Worm (Caenorhabditis elegans): ENCODE data around the gene trx-5.

The trx-5 gene

ce11 chrV:1511537-1511936 is 22.7 kb downstream of the trx-5 start, which contains the start of gene nhr-260:
Gene nhr-260, minus strand, starts transcription at chrV:1511637.
- TF ChIP-seq elt-1 (tag; optimal IDR thresholded peaks at IDR 0.05; ENCODE audit: borderline replicate concordance, insufficient read depth) (no peak), ztf-11 (tag; optimal IDR thresholded peaks at IDR 0.05) (no peak), snpc-4 (tag; optimal IDR thresholded peaks at IDR 0.05) (no peak), nhr-12 (tag; optimal IDR thresholded peaks at IDR 0.05) (no peak), elt-3 (tag; optimal IDR thresholded peaks at IDR 0.05) (no peak), nhr-237 (tag; optimal IDR thresholded peaks at IDR 0.05) (no peak), mab-5 (tag; optimal IDR thresholded peaks at IDR 0.05) (no peak), lsy-2 (tag; optimal IDR thresholded peaks at IDR 0.05) (no peak)

- TF ChIP-seq nhr-28 (tag; optimal IDR thresholded peaks at IDR 0.05) (no peak), unc-62 (GFP tag; optimal IDR thresholded peaks at IDR 0.05) (no peak), snpc-4 (tag; optimal IDR thresholded peaks at IDR 0.05) (no peak), hlh-1 (tag; optimal IDR thresholded peaks at IDR 0.05) (no peak), nhr-76 (tag; optimal IDR thresholded peaks at IDR 0.05) (no peak), elt-3 (tag; optimal IDR thresholded peaks at IDR 0.05) (no peak), M03D4.4 (tag; optimal IDR thresholded peaks at IDR 0.05) (no peak), nhr-237 (tag; optimal IDR thresholded peaks at IDR 0.05) (no peak), blmp-1 (tag; optimal IDR thresholded peaks at IDR 0.05) (no peak), mep-1 (tag; optimal IDR thresholded peaks at IDR 0.05) (no peak), lsy-2 (tag; optimal IDR thresholded peaks at IDR 0.05) (no peak)
Observed at ce11 chrV:1505995-1506394, 28.2 kb downstream of the trx-5 start, which contains the start of gene sru-28. Gene sru-28, plus strand, starts transcription at chrV:1506295.

- TF ChIP-seq flh-1 (GFP tag; optimal IDR thresholded peaks at IDR 0.05) (no peak), zip-8 (tag; optimal IDR thresholded peaks at IDR 0.05) (no peak), lin-13 (tag; optimal IDR thresholded peaks at IDR 0.05) (no peak)
Observed at ce11 chrV:1499140-1499539, 35.1 kb downstream of the trx-5 start, which contains the start of gene sru-27. Gene sru-27, plus strand, starts transcription at chrV:1499440.

ce11 chrV:1495752-1496151 is 38.5 kb downstream of the trx-5 start:
- TF ChIP-seq ztf-11 (tag; optimal IDR thresholded peaks at IDR 0.05) = no peak
- TF ChIP-seq elt-1 (tag; optimal IDR thresholded peaks at IDR 0.05; ENCODE audit: borderline replicate concordance, insufficient read depth) = no peak
- no peak for TF ChIP-seq nhr-28 (tag; optimal IDR thresholded peaks at IDR 0.05)
- TF ChIP-seq ceh-39 (tag; optimal IDR thresholded peaks at IDR 0.05) = no peak
- TF ChIP-seq nhr-12 (tag; optimal IDR thresholded peaks at IDR 0.05) = no peak
- no peak for TF ChIP-seq flh-1 (GFP tag; optimal IDR thresholded peaks at IDR 0.05)
- no peak for TF ChIP-seq drap-1 (GFP tag; optimal IDR thresholded peaks at IDR 0.05)
- TF ChIP-seq bed-3 (GFP tag; optimal IDR thresholded peaks at IDR 0.05) = no peak
- TF ChIP-seq ham-2 (GFP tag; optimal IDR thresholded peaks at IDR 0.05) = no peak

- TF ChIP-seq nhr-12 (tag; optimal IDR thresholded peaks at IDR 0.05) = no peak
- no peak for TF ChIP-seq snpc-4 (tag; optimal IDR thresholded peaks at IDR 0.05)
- TF ChIP-seq ztf-11 (tag; optimal IDR thresholded peaks at IDR 0.05) = no peak
- no peak for TF ChIP-seq lin-32 (GFP tag; optimal IDR thresholded peaks at IDR 0.05)
- no peak for TF ChIP-seq lsy-2 (tag; optimal IDR thresholded peaks at IDR 0.05)
- no peak for TF ChIP-seq zip-8 (tag; optimal IDR thresholded peaks at IDR 0.05)
- no peak for TF ChIP-seq mep-1 (tag; optimal IDR thresholded peaks at IDR 0.05)
- TF ChIP-seq nhr-2 (tag; optimal IDR thresholded peaks at IDR 0.05) = no peak
- no peak for TF ChIP-seq unc-62 (GFP tag; optimal IDR thresholded peaks at IDR 0.05)
- TF ChIP-seq tbx-8 (GFP tag; optimal IDR thresholded peaks at IDR 0.05) = no peak
- TF ChIP-seq bed-3 (GFP tag; optimal IDR thresholded peaks at IDR 0.05) = no peak
- TF ChIP-seq nhr-237 (tag; optimal IDR thresholded peaks at IDR 0.05) = no peak
- no peak for TF ChIP-seq pha-4 (tag; optimal IDR thresholded peaks at IDR 0.05)
- no peak for TF ChIP-seq unc-39 (tag; optimal IDR thresholded peaks at IDR 0.05)
- TF ChIP-seq cnd-1 (tag; optimal IDR thresholded peaks at IDR 0.05) = no peak
- no peak for TF ChIP-seq blmp-1 (tag; optimal IDR thresholded peaks at IDR 0.05)
- no peak for TF ChIP-seq ceh-39 (tag; optimal IDR thresholded peaks at IDR 0.05)
- no peak for TF ChIP-seq sptf-1 (tag; optimal IDR thresholded peaks at IDR 0.05)
- TF ChIP-seq ces-1 (GFP tag; optimal IDR thresholded peaks at IDR 0.05) = no peak
Observed at ce11 chrV:1495334-1495733, 38.9 kb downstream of the trx-5 start, which contains the start of gene C38C3.3. Gene C38C3.3, plus strand, starts transcription at chrV:1495634.

ce11 chrV:1494469-1494868 is 39.7 kb downstream of the trx-5 start, which contains the start of gene spig-7:
Gene spig-7, plus strand, starts transcription at chrV:1494769.
- TF ChIP-seq lin-13 (tag; optimal IDR thresholded peaks at IDR 0.05) (no peak), unc-120 (tag; optimal IDR thresholded peaks at IDR 0.05; ENCODE audit: poor library complexity, severe bottlenecking) (no peak), elt-3 (tag; optimal IDR thresholded peaks at IDR 0.05) (no peak), hlh-1 (tag; optimal IDR thresholded peaks at IDR 0.05) (no peak), lsy-2 (tag; optimal IDR thresholded peaks at IDR 0.05) (no peak), drap-1 (GFP tag; optimal IDR thresholded peaks at IDR 0.05) (no peak), ces-1 (GFP tag; optimal IDR thresholded peaks at IDR 0.05) (no peak), elt-1 (tag; optimal IDR thresholded peaks at IDR 0.05; ENCODE audit: borderline replicate concordance, insufficient read depth) (no peak), ztf-11 (tag; optimal IDR thresholded peaks at IDR 0.05) (no peak), ceh-83 (GFP tag; optimal IDR thresholded peaks at IDR 0.05) (no peak), mls-2 (tag; optimal IDR thresholded peaks at IDR 0.05) (no peak), ceh-43 (GFP tag; optimal IDR thresholded peaks at IDR 0.05) (no peak), pha-4 (tag; optimal IDR thresholded peaks at IDR 0.05) (no peak), nhr-237 (tag; optimal IDR thresholded peaks at IDR 0.05) (no peak), M03D4.4 (tag; optimal IDR thresholded peaks at IDR 0.05) (no peak), lin-32 (GFP tag; optimal IDR thresholded peaks at IDR 0.05) (no peak), sem-2 (GFP tag; optimal IDR thresholded peaks at IDR 0.05) (no peak), unc-62 (GFP tag; optimal IDR thresholded peaks at IDR 0.05) (no peak)

Measured in whole organism, mixed stage, embryonic.